Fruit fly (Drosophila melanogaster): ENCODE data around the gene Ccp84Ae.

Ccp84Ae gene

DNA sequence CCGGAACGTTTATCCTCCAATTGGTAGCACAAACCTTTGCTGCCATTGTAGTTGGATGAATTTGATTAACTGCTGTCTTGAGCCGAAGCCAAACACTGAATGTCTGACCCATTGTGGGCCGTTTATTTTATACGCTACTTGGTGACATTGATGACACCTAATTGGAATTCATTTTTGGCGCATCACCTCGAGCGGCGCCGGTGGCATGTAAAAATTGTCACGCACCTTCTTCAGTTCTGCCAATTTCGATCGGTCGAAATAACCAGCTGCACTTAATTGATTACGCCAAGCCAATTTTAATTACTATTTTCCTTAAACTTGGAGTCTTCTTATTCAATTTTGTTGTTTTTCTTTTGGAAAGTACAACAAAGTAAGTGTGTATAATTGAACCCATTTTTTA is at the start of gene Ccp84Ae:
Gene Ccp84Ae (minus strand): TSS at position 101 of the 400 bp plus-strand sequence.
- no peak for TF ChIP-seq CG5204 (GFP tag; optimal IDR thresholded peaks at IDR 0.05)
- no peak for TF ChIP-seq CG1620 (GFP tag; optimal IDR thresholded peaks at IDR 0.05)
- no peak for TF ChIP-seq Hr96 (GFP tag; optimal IDR thresholded peaks at IDR 0.05)
- TF ChIP-seq bab1 (GFP tag; optimal IDR thresholded peaks at IDR 0.05): no peak
- TF ChIP-seq CG33017 (tag; optimal IDR thresholded peaks at IDR 0.05): no peak
- TF ChIP-seq cnc (optimal IDR thresholded peaks at IDR 0.05): no peak
- no peak for TF ChIP-seq toe (GFP tag; optimal IDR thresholded peaks at IDR 0.05)
- TF ChIP-seq cic (GFP tag; optimal IDR thresholded peaks at IDR 0.05): no peak
- TF ChIP-seq Clk (GFP tag; optimal IDR thresholded peaks at IDR 0.05): no peak
- TF ChIP-seq CG11617 (GFP tag; optimal IDR thresholded peaks at IDR 0.05): no peak
- TF ChIP-seq kay (GFP tag; ENCODE audit: borderline replicate concordance): no peak
- no peak for TF ChIP-seq tj (GFP tag; optimal IDR thresholded peaks at IDR 0.05)
- TF ChIP-seq CG12768 (GFP tag; optimal IDR thresholded peaks at IDR 0.05): no peak
- TF ChIP-seq pad (GFP tag; optimal IDR thresholded peaks at IDR 0.05): no peak
- no peak for TF ChIP-seq CG14711 (tag; optimal IDR thresholded peaks at IDR 0.05)
- no peak for TF ChIP-seq ovo (GFP tag; optimal IDR thresholded peaks at IDR 0.05)
- no peak for TF ChIP-seq CG7101 (tag; optimal IDR thresholded peaks at IDR 0.05)

DNA sequence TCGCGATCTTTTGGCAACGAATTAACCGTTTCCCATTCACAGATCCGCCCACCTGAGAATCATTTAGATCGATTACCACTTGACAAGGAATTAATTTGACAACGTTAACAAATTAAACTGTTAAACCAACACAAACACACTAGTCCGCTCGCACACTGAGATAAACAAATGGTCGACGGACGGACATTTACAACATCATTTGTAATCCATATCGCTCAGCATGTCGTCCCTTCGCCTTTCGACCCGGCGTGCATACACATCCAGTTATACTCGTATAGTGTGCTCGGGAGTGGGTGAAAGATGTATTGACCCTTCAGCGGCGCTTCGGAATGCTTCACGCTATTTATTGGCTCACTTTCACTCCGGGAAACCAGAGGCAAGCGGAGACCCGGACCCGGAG is 44.2 kb upstream of the Ccp84Ae start:
- TF ChIP-seq Mnt (GFP tag; optimal IDR thresholded peaks at IDR 0.05) (no peak), cnc (optimal IDR thresholded peaks at IDR 0.05) (no peak), CG5204 (GFP tag; optimal IDR thresholded peaks at IDR 0.05) (no peak), toe (GFP tag; optimal IDR thresholded peaks at IDR 0.05) (no peak), CG33017 (tag; optimal IDR thresholded peaks at IDR 0.05) (no peak), CG11617 (GFP tag; optimal IDR thresholded peaks at IDR 0.05) (no peak), CG14711 (tag; optimal IDR thresholded peaks at IDR 0.05) (no peak), kay (GFP tag; ENCODE audit: borderline replicate concordance) (no peak), pad (GFP tag; optimal IDR thresholded peaks at IDR 0.05) (no peak), bab1 (GFP tag; optimal IDR thresholded peaks at IDR 0.05) (no peak), ovo (GFP tag; optimal IDR thresholded peaks at IDR 0.05) (no peak), CG12768 (GFP tag; optimal IDR thresholded peaks at IDR 0.05) (no peak), tj (GFP tag; optimal IDR thresholded peaks at IDR 0.05) (no peak), Clk (GFP tag; optimal IDR thresholded peaks at IDR 0.05) (no peak), CG1620 (GFP tag; optimal IDR thresholded peaks at IDR 0.05) (no peak), CG7045 (GFP tag; optimal IDR thresholded peaks at IDR 0.05) (no peak)

DNA sequence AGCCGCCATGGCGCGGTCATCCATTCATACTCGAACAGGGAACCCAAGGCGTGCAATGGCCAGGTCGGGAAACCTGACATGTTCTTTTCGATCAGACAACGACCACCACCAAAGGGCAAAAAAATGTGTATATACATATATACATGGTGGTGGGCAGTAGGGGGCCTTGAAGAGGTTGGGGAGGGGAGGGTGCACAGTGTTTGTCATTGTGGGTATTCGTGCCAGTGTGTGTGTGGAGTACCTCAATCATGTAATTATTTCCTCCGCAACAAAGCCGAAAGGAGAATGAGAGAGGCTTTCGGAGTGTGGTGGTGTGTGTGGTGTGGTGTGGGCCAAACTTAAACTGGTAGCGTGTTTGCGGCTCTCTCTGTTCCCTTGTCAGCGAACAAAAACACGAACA is 34.6 kb upstream of the Ccp84Ae start:
- TF ChIP-seq CG7045 (GFP tag; optimal IDR thresholded peaks at IDR 0.05) (no peak), cnc (optimal IDR thresholded peaks at IDR 0.05) (no peak), CG14711 (tag; optimal IDR thresholded peaks at IDR 0.05) (no peak), CG7101 (tag; optimal IDR thresholded peaks at IDR 0.05) (no peak), Mnt (GFP tag; optimal IDR thresholded peaks at IDR 0.05) (no peak), toe (GFP tag; optimal IDR thresholded peaks at IDR 0.05) (no peak), CG1620 (GFP tag; optimal IDR thresholded peaks at IDR 0.05) (no peak), bab1 (GFP tag; optimal IDR thresholded peaks at IDR 0.05) (no peak), Hr96 (GFP tag; optimal IDR thresholded peaks at IDR 0.05) (no peak), Clk (GFP tag; optimal IDR thresholded peaks at IDR 0.05) (no peak), tj (GFP tag; optimal IDR thresholded peaks at IDR 0.05) (no peak), pad (GFP tag; optimal IDR thresholded peaks at IDR 0.05) (no peak), ovo (GFP tag; optimal IDR thresholded peaks at IDR 0.05) (no peak), CG5204 (GFP tag; optimal IDR thresholded peaks at IDR 0.05) (no peak)

DNA sequence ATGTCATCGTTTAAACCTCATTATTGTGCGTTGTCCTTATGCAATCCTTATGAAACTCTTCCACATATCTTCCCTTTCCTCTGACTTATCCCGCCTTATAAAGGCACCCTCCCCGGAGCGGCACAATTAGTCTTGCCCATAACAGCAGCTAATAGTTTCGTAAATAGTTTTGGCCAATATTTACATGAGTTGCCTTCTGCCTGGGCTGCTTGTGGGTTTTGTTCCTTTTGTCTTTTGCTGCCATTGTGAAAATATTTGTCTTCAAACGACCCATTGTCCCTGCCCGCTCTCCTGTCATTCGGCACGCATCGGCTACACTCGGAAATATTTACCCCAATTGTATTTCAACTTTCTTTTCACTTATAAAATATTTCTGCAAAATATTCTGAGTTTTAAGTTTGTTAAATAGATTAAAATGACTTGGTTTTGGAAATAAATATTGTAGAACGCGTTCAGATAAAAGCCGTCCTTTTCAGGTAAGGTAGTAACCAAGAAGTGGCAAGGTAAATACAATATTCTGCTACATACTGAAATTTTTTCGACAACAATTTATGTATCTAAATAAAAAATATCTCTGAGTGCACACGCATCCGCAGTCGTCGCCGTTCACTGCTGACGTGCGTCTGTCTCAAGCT is 32.1 kb upstream of the Ccp84Ae start:
- TF ChIP-seq CG12768 (GFP tag; optimal IDR thresholded peaks at IDR 0.05): no peak
- TF ChIP-seq Crg-1 (GFP tag; optimal IDR thresholded peaks at IDR 0.05): no peak
- no peak for TF ChIP-seq pad (GFP tag; optimal IDR thresholded peaks at IDR 0.05)
- no peak for TF ChIP-seq CG7101 (tag; optimal IDR thresholded peaks at IDR 0.05)
- no peak for TF ChIP-seq ovo (GFP tag; optimal IDR thresholded peaks at IDR 0.05)
- no peak for TF ChIP-seq CG11617 (GFP tag; optimal IDR thresholded peaks at IDR 0.05)
- no peak for TF ChIP-seq cic (GFP tag; optimal IDR thresholded peaks at IDR 0.05)
- TF ChIP-seq Hr96 (GFP tag; optimal IDR thresholded peaks at IDR 0.05): no peak
- no peak for TF ChIP-seq CG33017 (tag; optimal IDR thresholded peaks at IDR 0.05)
- no peak for TF ChIP-seq tj (GFP tag; optimal IDR thresholded peaks at IDR 0.05)
- no peak for TF ChIP-seq CG14711 (tag; optimal IDR thresholded peaks at IDR 0.05)
- no peak for TF ChIP-seq Mnt (GFP tag; optimal IDR thresholded peaks at IDR 0.05)
- TF ChIP-seq Clk (GFP tag; optimal IDR thresholded peaks at IDR 0.05): no peak

DNA sequence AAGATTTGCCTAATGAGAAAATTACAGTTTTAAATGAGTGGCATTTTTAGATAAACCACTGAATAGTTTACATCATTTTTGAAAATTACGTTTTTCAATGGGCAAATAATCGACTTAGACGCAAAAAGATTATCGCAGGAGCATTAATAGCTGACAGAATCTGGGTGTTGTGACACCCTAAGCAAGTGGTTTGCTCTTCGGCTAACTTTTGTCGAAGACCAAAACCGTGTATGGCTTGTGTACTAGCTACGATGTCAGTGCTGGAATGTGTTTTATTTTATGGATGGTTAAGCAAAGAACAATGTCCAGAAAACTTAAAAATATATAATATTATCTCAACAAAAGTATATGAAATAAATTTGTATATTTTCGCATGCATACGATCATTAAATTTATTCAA is 17.3 kb upstream of the Ccp84Ae start:
- TF ChIP-seq CG1620 (GFP tag; optimal IDR thresholded peaks at IDR 0.05): no peak
- no peak for TF ChIP-seq CG7101 (tag; optimal IDR thresholded peaks at IDR 0.05)
- TF ChIP-seq cic (GFP tag; optimal IDR thresholded peaks at IDR 0.05): no peak
- TF ChIP-seq CG11617 (GFP tag; optimal IDR thresholded peaks at IDR 0.05): no peak
- no peak for TF ChIP-seq pad (GFP tag; optimal IDR thresholded peaks at IDR 0.05)
- TF ChIP-seq CG33017 (tag; optimal IDR thresholded peaks at IDR 0.05): no peak
- no peak for TF ChIP-seq Crg-1 (GFP tag; optimal IDR thresholded peaks at IDR 0.05)

dm6 chr3R:6706327-6706726 is 14.8 kb upstream of the Ccp84Ae start:
- no peak for TF ChIP-seq CG5204 (GFP tag; optimal IDR thresholded peaks at IDR 0.05)
- no peak for TF ChIP-seq CG33017 (tag; optimal IDR thresholded peaks at IDR 0.05)
- no peak for TF ChIP-seq tj (GFP tag; optimal IDR thresholded peaks at IDR 0.05)
- no peak for TF ChIP-seq CG12768 (GFP tag; optimal IDR thresholded peaks at IDR 0.05)
- TF ChIP-seq ovo (GFP tag; optimal IDR thresholded peaks at IDR 0.05): no peak
- TF ChIP-seq CG14711 (tag; optimal IDR thresholded peaks at IDR 0.05): no peak
- no peak for TF ChIP-seq CG11617 (GFP tag; optimal IDR thresholded peaks at IDR 0.05)
- TF ChIP-seq CG7101 (tag; optimal IDR thresholded peaks at IDR 0.05): no peak

Data from whole organism, adult.